Worm (Caenorhabditis elegans) whole organism, early embryonic: ENCODE data around the gene nlp-2.

Experiments
- B0310.2 ChIP-seq: sonication (generic microtip); optimal IDR thresholded peaks from 2 replicates; lab custom pipeline; 2016; ENCODE audit warnings: mild to moderate bottlenecking, missing genetic modification characterization, missing compliant biosample characterization
- F13C5.2 ChIP-seq: sonication (generic microtip); optimal IDR thresholded peaks from 2 replicates; lab custom pipeline; 2017; ENCODE audit warnings: mild to moderate bottlenecking, missing genetic modification characterization, inconsistent platforms, missing compliant biosample characterization
- aly-1 ChIP-seq: sonication (generic microtip); optimal IDR thresholded peaks from 2 replicates; lab custom pipeline; 2016; ENCODE audit warnings: missing genetic modification characterization, missing compliant biosample characterization
- ama-1 ChIP-seq: fragments of 150-350 bp; optimal IDR thresholded peaks from 2 replicates; lab custom pipeline; 2014
- ceh-13 ChIP-seq: fragments of 200-800 bp; sonication (Bioruptor generic); optimal IDR thresholded peaks from 2 replicates; lab custom pipeline; 2018; ENCODE audit warnings: mild to moderate bottlenecking, missing genetic modification characterization, missing compliant biosample characterization
- ceh-36 ChIP-seq: sonication (generic microtip); optimal IDR thresholded peaks from 2 replicates; lab custom pipeline; 2016; ENCODE audit warnings: missing genetic modification characterization, inconsistent platforms, missing compliant biosample characterization
- ets-7 ChIP-seq: sonication (generic microtip); optimal IDR thresholded peaks from 2 replicates; lab custom pipeline; 2016; ENCODE audit warnings: missing genotype, missing genetic modification characterization, missing compliant biosample characterization
- flt-1 ChIP-seq: fragments of 200-800 bp; sonication (Bioruptor generic); IDR thresholded peaks from 2 replicates; pipeline ENCODE4 v1.3.6; 2022; ENCODE audit warnings: missing genetic modification characterization, missing compliant biosample characterization
- hmbx-1 ChIP-seq: sonication (generic microtip); optimal IDR thresholded peaks from 2 replicates; lab custom pipeline; 2016; ENCODE audit warnings: mild to moderate bottlenecking, missing genetic modification characterization, missing compliant biosample characterization
- hmg-4 ChIP-seq: fragments of 200-800 bp; sonication (Bioruptor generic); optimal IDR thresholded peaks from 2 replicates; lab custom pipeline; 2018; ENCODE audit warnings: mild to moderate bottlenecking, missing genetic modification characterization, missing compliant biosample characterization
- hnd-1 ChIP-seq: sonication (generic microtip); optimal IDR thresholded peaks from 2 replicates; lab custom pipeline; 2016; ENCODE audit warnings: missing genetic modification characterization, missing compliant biosample characterization
- pes-1 ChIP-seq: fragments of 200-800 bp; sonication (Bioruptor generic); IDR thresholded peaks from 2 replicates; pipeline ENCODE4 v1.3.6; 2022; ENCODE audit warnings: missing genetic modification reagents, missing genetic modification characterization, missing compliant biosample characterization
- scrt-1 ChIP-seq: fragments of 200-800 bp; sonication (Bioruptor generic); IDR thresholded peaks from 2 replicates; pipeline ENCODE4 v1.3.6; 2022; ENCODE audit warnings: missing genetic modification characterization, missing compliant biosample characterization
- sea-1 ChIP-seq: fragments of 200-800 bp; sonication (Bioruptor generic); conservative IDR thresholded peaks from 2 replicates; pipeline ENCODE4 v1.3.6; 2022; ENCODE audit warnings: missing genetic modification characterization, missing compliant biosample characterization
- tbx-11 ChIP-seq: fragments of 200-800 bp; sonication (Bioruptor generic); IDR thresholded peaks from 2 replicates; pipeline ENCODE4 v1.3.6; 2022; ENCODE audit warnings: missing genetic modification characterization, missing compliant biosample characterization
- tbx-37 ChIP-seq: fragments of 200-800 bp; sonication (Bioruptor generic); conservative IDR thresholded peaks from 2 replicates; pipeline ENCODE4 v1.3.6; 2022; ENCODE audit warnings: missing genetic modification reagents, missing genetic modification characterization, missing compliant biosample characterization
- tra-4 ChIP-seq: sonication (generic microtip); optimal IDR thresholded peaks from 2 replicates; lab custom pipeline; 2017; ENCODE audit warnings: missing genetic modification characterization, missing compliant biosample characterization

The nlp-2 gene

ce11 chrX:2359797-2360196, 15.2 kb upstream of the nlp-2 start, which contains the start of gene lgc-40:
TSS of gene lgc-40 (plus strand) at chrX:2360097.
- no peak for TF ChIP-seq tbx-37
- no peak for TF ChIP-seq tra-4
- TF ChIP-seq flt-1 (GFP tag; lab: Robert Waterston, UW) = no peak
- no peak for TF ChIP-seq sea-1 (GFP tag; lab: Robert Waterston, UW)
- no peak for TF ChIP-seq F13C5.2 (tag; lab: Kevin White, UChicago)
- no peak for TF ChIP-seq hnd-1 (tag; lab: Kevin White, UChicago)
- TF ChIP-seq scrt-1 (GFP tag; lab: Robert Waterston, UW) = no peak
- no peak for TF ChIP-seq ceh-13
- TF ChIP-seq ama-1 (lab: Kevin White, UChicago) = no peak
- no peak for TF ChIP-seq ceh-36 (tag; lab: Kevin White, UChicago)
- TF ChIP-seq tbx-11 = no peak
- TF ChIP-seq aly-1 (tag; lab: Kevin White, UChicago) = no peak
- no peak for TF ChIP-seq hmbx-1

- TF ChIP-seq hmbx-1 (no peak), scrt-1 (GFP tag; lab: Robert Waterston, UW) (no peak), flt-1 (GFP tag; lab: Robert Waterston, UW) (no peak)
Observed at ce11 chrX:2352929-2353328, 8.4 kb upstream of the nlp-2 start.

- TF ChIP-seq tra-4 (no peak), tbx-37 (no peak), ama-1 (lab: Kevin White, UChicago) (no peak), scrt-1 (GFP tag; lab: Robert Waterston, UW) (no peak), flt-1 (GFP tag; lab: Robert Waterston, UW) (no peak), aly-1 (tag; lab: Kevin White, UChicago) (no peak), hmbx-1 (no peak), ets-7 (no peak), sea-1 (GFP tag; lab: Robert Waterston, UW) (no peak), ceh-13 (no peak), F13C5.2 (tag; lab: Kevin White, UChicago) (no peak), hnd-1 (tag; lab: Kevin White, UChicago) (no peak), hmg-4 (GFP tag; lab: Kevin White, UChicago) (no peak), tbx-11 (no peak)
Observed at ce11 chrX:2347962-2348361, 3.4 kb upstream of the nlp-2 start.

- TF ChIP-seq flt-1 (GFP tag; lab: Robert Waterston, UW) (no peak), sea-1 (GFP tag; lab: Robert Waterston, UW) (no peak), scrt-1 (GFP tag; lab: Robert Waterston, UW) (no peak), tbx-37 (no peak), pes-1 (GFP tag; lab: Robert Waterston, UW) (no peak), ceh-13 (no peak), ets-7 (no peak), aly-1 (tag; lab: Kevin White, UChicago) (no peak), ceh-36 (tag; lab: Kevin White, UChicago) (no peak), hmg-4 (GFP tag; lab: Kevin White, UChicago) (no peak), ama-1 (lab: Kevin White, UChicago) (no peak), hmbx-1 (no peak), hnd-1 (tag; lab: Kevin White, UChicago) (no peak), F13C5.2 (tag; lab: Kevin White, UChicago) (no peak), tra-4 (no peak)
Observed at ce11 chrX:2344104-2344503, 462 bp downstream of the nlp-2 start.

ce11 chrX:2342859-2343258, 1.7 kb downstream of the nlp-2 start, which contains the start of gene nlp-23:
TSS of gene nlp-23 (minus strand) at chrX:2342959.
- TF ChIP-seq ets-7 = no peak
- no peak for TF ChIP-seq hmg-4 (GFP tag; lab: Kevin White, UChicago)
- no peak for TF ChIP-seq ama-1 (lab: Kevin White, UChicago)
- no peak for TF ChIP-seq hnd-1 (tag; lab: Kevin White, UChicago)
- TF ChIP-seq ceh-36 (tag; lab: Kevin White, UChicago) = no peak
- no peak for TF ChIP-seq aly-1 (tag; lab: Kevin White, UChicago)
- TF ChIP-seq ceh-13 = no peak
- TF ChIP-seq tbx-11 = no peak
- TF ChIP-seq scrt-1 (GFP tag; lab: Robert Waterston, UW) = no peak

ce11 chrX:2341989-2342388, 2.6 kb downstream of the nlp-2 start, which contains the start of gene nlp-22:
TSS of gene nlp-22 (minus strand) at chrX:2342089.
- no peak for TF ChIP-seq pes-1 (GFP tag; lab: Robert Waterston, UW)
- TF ChIP-seq ets-7 = no peak
- TF ChIP-seq hmbx-1 = no peak
- TF ChIP-seq hmg-4 (GFP tag; lab: Kevin White, UChicago) = no peak
- no peak for TF ChIP-seq scrt-1 (GFP tag; lab: Robert Waterston, UW)
- TF ChIP-seq ceh-13 = no peak
- no peak for TF ChIP-seq flt-1 (GFP tag; lab: Robert Waterston, UW)
- no peak for TF ChIP-seq B0310.2
- no peak for TF ChIP-seq hnd-1 (tag; lab: Kevin White, UChicago)
- no peak for TF ChIP-seq tra-4
- no peak for TF ChIP-seq tbx-37
- no peak for TF ChIP-seq F13C5.2 (tag; lab: Kevin White, UChicago)
- no peak for TF ChIP-seq ama-1 (lab: Kevin White, UChicago)

- no peak for TF ChIP-seq ceh-36 (tag; lab: Kevin White, UChicago)
- no peak for TF ChIP-seq tra-4
- no peak for TF ChIP-seq hmbx-1
- no peak for TF ChIP-seq flt-1 (GFP tag; lab: Robert Waterston, UW)
- no peak for TF ChIP-seq ceh-13
- no peak for TF ChIP-seq aly-1 (tag; lab: Kevin White, UChicago)
- TF ChIP-seq hmg-4 (GFP tag; lab: Kevin White, UChicago) = no peak
- no peak for TF ChIP-seq sea-1 (GFP tag; lab: Robert Waterston, UW)
- no peak for TF ChIP-seq hnd-1 (tag; lab: Kevin White, UChicago)
- TF ChIP-seq tbx-37 = no peak
- no peak for TF ChIP-seq ama-1 (lab: Kevin White, UChicago)
- TF ChIP-seq B0310.2 = no peak
- TF ChIP-seq scrt-1 (GFP tag; lab: Robert Waterston, UW) = no peak
- no peak for TF ChIP-seq ets-7
Observed at ce11 chrX:2338210-2338609, 6.4 kb downstream of the nlp-2 start, which contains the start of gene nlp-45. TSS of gene nlp-45 (minus strand) at chrX:2338310.

ce11 chrX:2335384-2335783, 9.2 kb downstream of the nlp-2 start, which contains the start of gene T01B6.1:
TSS of gene T01B6.1 (plus strand) at chrX:2335684.
- TF ChIP-seq pes-1 (GFP tag; lab: Robert Waterston, UW) = no peak
- TF ChIP-seq hmbx-1 = no peak
